Fruit fly (Drosophila melanogaster): Measurements from ENCODE around the gene CG11983.

CG11983 gene

dm6 chr3R:9027082-9027481 is 19.0 kb downstream of the CG11983 start (continued):
- no peak for TF ChIP-seq yki (optimal IDR thresholded peaks at IDR 0.05)
- TF ChIP-seq Hr78 (GFP tag; optimal IDR thresholded peaks at IDR 0.05) = peak in 1 of 2 experiments; percentile 98
- no peak for TF ChIP-seq CG2202 (tag; optimal IDR thresholded peaks at IDR 0.05)
- no peak for TF ChIP-seq sima (GFP tag; optimal IDR thresholded peaks at IDR 0.05)
- TF ChIP-seq Hmr (GFP tag; optimal IDR thresholded peaks at IDR 0.05) = no peak
- no peak for TF ChIP-seq CG16779 (GFP tag; IDR thresholded peaks at IDR 0.05)
- no peak for TF ChIP-seq Kr (GFP tag; optimal IDR thresholded peaks at IDR 0.05)
- TF ChIP-seq Lpt (GFP tag; optimal IDR thresholded peaks at IDR 0.05) = no peak
- no peak for TF ChIP-seq shn (GFP tag; optimal IDR thresholded peaks at IDR 0.05)
- TF ChIP-seq crol (GFP tag; IDR thresholded peaks at IDR 0.05) = peak; percentile 33; the same call in 1 of the 2 replicates
- TF ChIP-seq gt (GFP tag; IDR thresholded peaks at IDR 0.05) = no peak
- no peak for TF ChIP-seq CG18011 (GFP tag; optimal IDR thresholded peaks at IDR 0.05)
- no peak for TF ChIP-seq CG10209 (GFP tag; optimal IDR thresholded peaks at IDR 0.05)
- TF ChIP-seq Opbp (GFP tag; IDR thresholded peaks at IDR 0.05; ENCODE audit: partially characterized antibody) = no peak; the same call in 2 of the 3 replicates
- peak; percentile 36; the same call in 1 of the 2 replicates for TF ChIP-seq CG4360 (GFP tag; IDR thresholded peaks at IDR 0.05)
- TF ChIP-seq CG11085 (GFP tag; IDR thresholded peaks at IDR 0.05) = no peak
- no peak for TF ChIP-seq jumu (GFP tag; optimal IDR thresholded peaks at IDR 0.05)
- TF ChIP-seq kni (GFP tag; optimal IDR thresholded peaks at IDR 0.05) = peak; percentile 78
- no peak for TF ChIP-seq CG9609 (GFP tag; optimal IDR thresholded peaks at IDR 0.05)
- TF ChIP-seq CG16815 (GFP tag; optimal IDR thresholded peaks at IDR 0.05) = no peak
- no peak for TF ChIP-seq unpg (GFP tag; optimal IDR thresholded peaks at IDR 0.05)
- peak; percentile 0 for TF ChIP-seq nerfin-1 (tag; optimal IDR thresholded peaks at IDR 0.05)
- TF ChIP-seq Sox100B (GFP tag; optimal IDR thresholded peaks at IDR 0.05) = no peak
- no peak for TF ChIP-seq CG7556 (GFP tag; optimal IDR thresholded peaks at IDR 0.05)
- TF ChIP-seq CG9876 (GFP tag; optimal IDR thresholded peaks at IDR 0.05) = no peak
- no peak for TF ChIP-seq schlank (tag; optimal IDR thresholded peaks at IDR 0.05)
- no peak for TF ChIP-seq CG2199 (GFP tag; IDR thresholded peaks at IDR 0.05)
- no peak for TF ChIP-seq sr (GFP tag; IDR thresholded peaks at IDR 0.05)
- TF ChIP-seq pros (GFP tag; optimal IDR thresholded peaks at IDR 0.05) = peak; percentile 62
- no peak for TF ChIP-seq crc (GFP tag; optimal IDR thresholded peaks at IDR 0.05)
- TF ChIP-seq CG7357 (GFP tag; IDR thresholded peaks at IDR 0.05) = no peak
- no peak for TF ChIP-seq CG15011 (GFP tag; optimal IDR thresholded peaks at IDR 0.05)

dm6 chr3R:9028690-9029089 is 20.6 kb downstream of the CG11983 start:
- TF ChIP-seq CG12769 (tag; optimal IDR thresholded peaks at IDR 0.05) (peak; percentile 72), Med (GFP tag) (peak; percentile 45), vvl (GFP tag; IDR thresholded peaks at IDR 0.05) (peak; percentile 24; the same call in 1 of the 2 replicates), sd (tag; optimal IDR thresholded peaks at IDR 0.05) (peak; percentile 49), gcm (GFP tag; optimal IDR thresholded peaks at IDR 0.05) (peak; percentile 11), ci (GFP tag; IDR thresholded peaks at IDR 0.05) (peak; percentile 53; the same call in 1 of the 3 replicates), fd64A (GFP tag; optimal IDR thresholded peaks at IDR 0.05) (peak; percentile 43), pros (GFP tag; optimal IDR thresholded peaks at IDR 0.05) (peak; percentile 58), gro (GFP tag; optimal IDR thresholded peaks at IDR 0.05) (no peak), cg (GFP tag; optimal IDR thresholded peaks at IDR 0.05) (peak; percentile 17), CG7745 (tag; optimal IDR thresholded peaks at IDR 0.05) (peak; percentile 92), BEAF-32 (GFP tag; optimal IDR thresholded peaks at IDR 0.05) (no peak), Optix (GFP tag; IDR thresholded peaks at IDR 0.05) (no peak), CG32772 (GFP tag; IDR thresholded peaks at IDR 0.05) (0 out of 2 replicates have a peak, but pooled peaks have one; percentile 13), pnt (GFP tag; optimal IDR thresholded peaks at IDR 0.05) (no peak), CG10543 (GFP tag; optimal IDR thresholded peaks at IDR 0.05) (no peak), CG6765 (GFP tag; optimal IDR thresholded peaks at IDR 0.05) (no peak), sqz (GFP tag; optimal IDR thresholded peaks at IDR 0.05) (peak; percentile 34), ems (GFP tag; optimal IDR thresholded peaks at IDR 0.05) (no peak), CG33557 (GFP tag; optimal IDR thresholded peaks at IDR 0.05) (no peak), sr (GFP tag; IDR thresholded peaks at IDR 0.05) (peak; percentile 83), Kr (GFP tag; optimal IDR thresholded peaks at IDR 0.05) (peak; percentile 14), gsb-n (tag; optimal IDR thresholded peaks at IDR 0.05) (peak; percentile 17)

All from whole organism, embryonic.